Fruit fly (Drosophila melanogaster) whole organism, embryonic: Measurements from ENCODE around the gene CG32278.

ENCODE experiments used
- ATbp ChIP-seq: fragments of 200-800 bp; sonication (Bioruptor generic); optimal IDR thresholded peaks from 2 replicates; lab custom pipeline; 2017; ENCODE audit warnings: missing biosample characterization, mild to moderate bottlenecking, missing genetic modification characterization, missing genetic modification reagents
- CG10565 ChIP-seq: fragments of 200-800 bp; sonication (Bioruptor generic); optimal IDR thresholded peaks from 3 replicates; lab custom pipeline; 2016; ENCODE audit warnings: missing biosample characterization, mild to moderate bottlenecking, missing genetic modification characterization
- CG12071 ChIP-seq: fragments of 200-800 bp; sonication (Bioruptor generic); optimal IDR thresholded peaks from 3 replicates; lab custom pipeline; 2018; ENCODE audit warnings: missing biosample characterization, mild to moderate bottlenecking, missing genetic modification characterization
- CG13894 ChIP-seq: fragments of 200-800 bp; sonication (Bioruptor generic); optimal IDR thresholded peaks from 3 replicates; lab custom pipeline; 2018; ENCODE audit warnings: missing biosample characterization, mild to moderate bottlenecking, missing genetic modification characterization, moderate library complexity
- CG15011 ChIP-seq: fragments of 200-800 bp; sonication (Bioruptor generic); optimal IDR thresholded peaks from 3 replicates; lab custom pipeline; 2018; ENCODE audit warnings: missing biosample characterization, mild to moderate bottlenecking, missing genetic modification characterization
- CG1603 ChIP-seq: fragments of 200-800 bp; sonication (Bioruptor generic); optimal IDR thresholded peaks from 2 replicates; lab custom pipeline; 2019; ENCODE audit warnings: missing biosample characterization, mild to moderate bottlenecking, missing genetic modification characterization, moderate library complexity
- CG17568 ChIP-seq: fragments of 200-800 bp; sonication (Bioruptor generic); optimal IDR thresholded peaks from 2 replicates; lab custom pipeline; 2018; ENCODE audit warnings: missing biosample characterization, mild to moderate bottlenecking, missing genetic modification characterization, moderate library complexity
- CG1792 ChIP-seq: fragments of 200-800 bp; sonication (Bioruptor generic); optimal IDR thresholded peaks from 2 replicates; lab custom pipeline; 2016; ENCODE audit warnings: missing biosample characterization, missing genetic modification characterization
- CG1832 ChIP-seq: fragments of 200-800 bp; sonication (Bioruptor generic); optimal IDR thresholded peaks from 2 replicates; lab custom pipeline; 2017; ENCODE audit warnings: missing biosample characterization, mild to moderate bottlenecking, missing genetic modification characterization, inconsistent platforms
- CG30403 ChIP-seq: fragments of 200-800 bp; sonication (Bioruptor generic); optimal IDR thresholded peaks from 3 replicates; lab custom pipeline; 2016; ENCODE audit warnings: missing biosample characterization, missing genetic modification characterization
- CG31224 ChIP-seq: fragments of 200-800 bp; sonication (Bioruptor generic); IDR thresholded peaks from 2 replicates; pipeline ENCODE4 v1.3.6; 2022; ENCODE audit warnings: missing biosample characterization, missing genetic modification characterization
- CG3163 ChIP-seq: fragments of 200-800 bp; sonication (Bioruptor generic); optimal IDR thresholded peaks from 3 replicates; lab custom pipeline; 2016; ENCODE audit warnings: missing biosample characterization, missing genetic modification characterization
- CG34224 ChIP-seq: fragments of 200-800 bp; sonication (Bioruptor generic); IDR thresholded peaks from 3 replicates; pipeline ENCODE4 v1.3.6; 2022; ENCODE audit warnings: missing biosample characterization, missing genetic modification characterization; ENCODE audit not compliant: partially characterized antibody
- CG34376 ChIP-seq: fragments of 200-800 bp; sonication (Bioruptor generic); optimal IDR thresholded peaks from 2 replicates; lab custom pipeline; 2018; ENCODE audit warnings: missing biosample characterization, mild to moderate bottlenecking, missing genetic modification characterization
- CG34422 ChIP-seq: fragments of 200-800 bp; sonication (Bioruptor generic); IDR thresholded peaks from 3 replicates; pipeline ENCODE4 v1.3.6; 2022; ENCODE audit warnings: missing biosample characterization, missing genetic modification characterization
- CkIIα-i1 ChIP-seq: fragments of 200-800 bp; sonication (Bioruptor generic); IDR thresholded peaks from 2 replicates; pipeline ENCODE4 v1.3.6; 2022; ENCODE audit warnings: missing biosample characterization, missing genetic modification characterization
- Drgx ChIP-seq: fragments of 200-800 bp; sonication (Bioruptor generic); IDR thresholded peaks from 2 replicates; pipeline ENCODE4 v1.3.6; 2022; ENCODE audit warnings: missing biosample characterization, missing genetic modification characterization
- Ets97D ChIP-seq: fragments of 200-800 bp; sonication (Bioruptor generic); optimal IDR thresholded peaks from 3 replicates; lab custom pipeline; 2016; ENCODE audit warnings: missing biosample characterization, missing genetic modification characterization
- Fer1 ChIP-seq: fragments of 200-800 bp; sonication (Bioruptor generic); optimal IDR thresholded peaks from 2 replicates; lab custom pipeline; 2017; ENCODE audit warnings: missing biosample characterization, mild to moderate bottlenecking, missing genetic modification characterization
- Fer3 ChIP-seq: fragments of 200-800 bp; sonication (Bioruptor generic); optimal IDR thresholded peaks from 2 replicates; lab custom pipeline; 2018; ENCODE audit warnings: missing biosample characterization, mild to moderate bottlenecking, missing genetic modification characterization, moderate library complexity
- HLH4C ChIP-seq: fragments of 200-800 bp; sonication (Bioruptor generic); IDR thresholded peaks from 3 replicates; pipeline ENCODE4 v1.3.6; 2022; ENCODE audit warnings: missing biosample characterization, missing genetic modification characterization; ENCODE audit not compliant: partially characterized antibody
- HmgZ ChIP-seq: fragments of 200-800 bp; sonication (Bioruptor generic); optimal IDR thresholded peaks from 2 replicates; lab custom pipeline; 2018; ENCODE audit warnings: missing biosample characterization, mild to moderate bottlenecking, missing genetic modification characterization
- Hmr ChIP-seq: fragments of 200-800 bp; sonication (Bioruptor generic); optimal IDR thresholded peaks from 3 replicates; lab custom pipeline; 2017; ENCODE audit warnings: mild to moderate bottlenecking, missing biosample characterization, missing genetic modification reagents, missing genetic modification characterization
- Hr39 ChIP-seq: fragments of >200 bp; optimal IDR thresholded peaks from 2 replicates; lab custom pipeline; 2017
- Hr51 ChIP-seq, 2 experiments: fragments of 200-800 bp; sonication (Bioruptor generic); optimal IDR thresholded peaks; 2 replicates in 1 of 2; 3 replicates in 1 of 2; lab custom pipeline; 2016 to 2018; ENCODE audit warnings: missing biosample characterization in 2 of 2, missing genetic modification characterization in 2 of 2, mild to moderate bottlenecking in 1 of 2, moderate library complexity in 1 of 2
- Nf-YB ChIP-seq: fragments of 200-800 bp; sonication (Bioruptor generic); optimal IDR thresholded peaks from 3 replicates; lab custom pipeline; 2019; ENCODE audit warnings: missing biosample characterization, mild to moderate bottlenecking, missing genetic modification characterization, moderate library complexity
- Sox102F ChIP-seq: fragments of 200-800 bp; sonication (Bioruptor generic); optimal IDR thresholded peaks from 2 replicates; lab custom pipeline; 2018; ENCODE audit warnings: missing biosample characterization, mild to moderate bottlenecking, missing genetic modification characterization, moderate library complexity
- Sry-β ChIP-seq: fragments of 200-800 bp; sonication (Bioruptor generic); optimal IDR thresholded peaks from 2 replicates; lab custom pipeline; 2018; ENCODE audit warnings: missing biosample characterization, mild to moderate bottlenecking, missing genetic modification characterization, moderate library complexity
- TFAM ChIP-seq: fragments of 200-800 bp; sonication (Bioruptor generic); optimal IDR thresholded peaks from 2 replicates; lab custom pipeline; 2017; ENCODE audit warnings: missing biosample characterization, missing genetic modification characterization, inconsistent platforms
- Xbp1 ChIP-seq: fragments of 200-800 bp; sonication (Bioruptor generic); optimal IDR thresholded peaks from 3 replicates; lab custom pipeline; 2016; ENCODE audit warnings: missing biosample characterization, mild to moderate bottlenecking, missing genetic modification characterization
- Xrp1 ChIP-seq: fragments of 200-800 bp; sonication (Bioruptor generic); IDR thresholded peaks from 2 replicates; pipeline ENCODE4 v1.3.6; 2022; ENCODE audit warnings: missing biosample characterization, missing genetic modification characterization
- bab2 ChIP-seq: fragments of 200-800 bp; sonication (Bioruptor generic); optimal IDR thresholded peaks from 2 replicates; lab custom pipeline; 2016; ENCODE audit warnings: missing biosample characterization, missing genetic modification characterization
- chm ChIP-seq: fragments of 200-800 bp; sonication (Bioruptor generic); IDR thresholded peaks from 2 replicates; pipeline ENCODE4 v1.3.6; 2022; ENCODE audit warnings: missing biosample characterization, missing genetic modification characterization
- crol ChIP-seq: fragments of 200-800 bp; sonication (Bioruptor generic); IDR thresholded peaks from 2 replicates; pipeline ENCODE4 v1.3.6; 2022; ENCODE audit warnings: missing biosample characterization, missing genetic modification characterization
- danr ChIP-seq: fragments of 200-800 bp; sonication (Bioruptor generic); IDR thresholded peaks from 2 replicates; pipeline ENCODE4 v1.3.6; 2022; ENCODE audit warnings: missing biosample characterization, missing genetic modification characterization
- gsb-n ChIP-seq: fragments of 200-800 bp; sonication (Bioruptor generic); optimal IDR thresholded peaks from 3 replicates; lab custom pipeline; 2018; ENCODE audit warnings: missing biosample characterization, mild to moderate bottlenecking, missing genetic modification characterization
- ind ChIP-seq: fragments of 200-800 bp; sonication (Bioruptor generic); optimal IDR thresholded peaks from 3 replicates; lab custom pipeline; 2016; ENCODE audit warnings: missing biosample characterization, missing genetic modification characterization
- lab ChIP-seq: fragments of 200-800 bp; sonication (Bioruptor generic); optimal IDR thresholded peaks from 3 replicates; lab custom pipeline; 2017; ENCODE audit warnings: missing biosample characterization, missing genetic modification characterization, mild to moderate bottlenecking, moderate library complexity, missing genetic modification reagents
- mam ChIP-seq: fragments of 200-800 bp; sonication (Bioruptor generic); optimal IDR thresholded peaks from 3 replicates; lab custom pipeline; 2016; ENCODE audit warnings: missing biosample characterization, missing genetic modification characterization
- run ChIP-seq: fragments of 200-800 bp; sonication (Bioruptor generic); optimal IDR thresholded peaks from 3 replicates; lab custom pipeline; 2018; ENCODE audit warnings: missing biosample characterization, mild to moderate bottlenecking, missing genetic modification characterization
- sd ChIP-seq: fragments of 200-800 bp; sonication (Bioruptor generic); optimal IDR thresholded peaks from 3 replicates; lab custom pipeline; 2018; ENCODE audit warnings: missing biosample characterization, mild to moderate bottlenecking, missing genetic modification characterization, moderate library complexity
- sna ChIP-seq: fragments of 200-800 bp; sonication (Bioruptor generic); IDR thresholded peaks from 2 replicates; pipeline ENCODE4 v1.3.6; 2022; ENCODE audit warnings: missing biosample characterization, missing genetic modification characterization; ENCODE audit not compliant: partially characterized antibody
- trh ChIP-seq: fragments of 200-800 bp; sonication (Bioruptor generic); optimal IDR thresholded peaks from 2 replicates; lab custom pipeline; 2016; ENCODE audit warnings: missing biosample characterization, missing genetic modification characterization
- ttk ChIP-seq: fragments of 200-800 bp; sonication (Bioruptor generic); IDR thresholded peaks from 2 replicates; pipeline ENCODE4 v2.1.2; 2022; ENCODE audit warnings: missing biosample characterization, missing genetic modification characterization
- usp ChIP-seq: fragments of >200 bp; optimal IDR thresholded peaks from 2 replicates; lab custom pipeline; 2017; ENCODE audit warnings: missing biosample characterization, missing genetic modification characterization
- wdn ChIP-seq: fragments of 200-800 bp; sonication (Bioruptor generic); IDR thresholded peaks from 2 replicates; pipeline ENCODE4 v1.3.6; 2022; ENCODE audit warnings: missing biosample characterization, missing genetic modification characterization
- wek ChIP-seq: fragments of 200-800 bp; sonication (Bioruptor generic); optimal IDR thresholded peaks from 3 replicates; lab custom pipeline; 2018; ENCODE audit warnings: missing biosample characterization, mild to moderate bottlenecking, missing genetic modification characterization, moderate library complexity

CG32278 gene

DNA sequence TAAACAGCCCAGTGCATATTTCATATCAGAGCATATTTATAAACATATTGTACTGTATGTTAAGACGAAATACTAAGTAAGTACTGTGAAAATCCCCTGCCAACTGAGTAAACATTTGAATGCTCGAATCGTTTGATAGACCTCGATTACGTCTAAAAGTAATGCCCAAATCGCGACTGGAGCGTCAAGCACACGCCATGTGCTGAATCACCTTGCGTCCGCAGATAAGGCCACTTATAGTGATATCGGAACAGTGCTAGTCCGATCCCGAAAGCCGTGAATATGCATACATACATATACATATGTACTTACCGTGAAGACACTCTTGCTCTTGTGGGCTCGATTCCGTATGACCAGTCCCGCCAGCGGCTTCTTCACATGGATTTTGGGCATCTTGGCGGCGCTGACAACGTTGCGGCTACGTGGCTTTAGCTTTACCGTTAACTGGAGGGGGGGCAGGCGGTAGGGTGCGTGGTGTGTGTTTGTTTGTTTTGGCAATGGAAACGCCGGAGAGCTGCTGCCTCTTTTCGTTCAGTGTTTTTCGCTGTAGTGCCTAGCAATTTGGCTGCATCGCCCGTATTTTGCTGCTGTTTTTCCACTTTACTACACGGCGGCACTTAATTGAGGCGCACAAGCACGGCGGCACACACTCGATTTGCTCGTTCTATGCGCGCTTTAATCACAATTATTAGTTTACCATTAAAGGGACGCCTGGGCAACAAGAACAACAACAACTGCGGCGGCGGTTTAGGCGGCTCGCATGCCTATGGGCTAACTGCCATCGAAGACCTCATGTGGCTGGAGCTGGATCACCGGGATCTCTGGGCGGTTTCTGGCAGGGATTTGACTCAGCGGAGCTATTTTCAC is 26.3 kb upstream of the CG32278 start (continued):
- TF ChIP-seq CG31224 (GFP tag; lab: Robert Waterston, UW) (no peak), HLH4C (GFP tag; lab: Robert Waterston, UW) (0 out of 3 replicates have a peak, but pooled peaks have one; percentile 16), Hmr (GFP tag; lab: Kevin White, UChicago) (peak; percentile 16), danr (GFP tag; lab: Robert Waterston, UW) (no peak), CG34376 (peak; percentile 78), chm (0 out of 2 replicates have a peak, but pooled peaks have one; percentile 14), Nf-YB (no peak), crol (GFP tag; lab: Robert Waterston, UW) (peak; percentile 47; the same call in 1 of the 2 replicates), Fer1 (GFP tag; lab: Kevin White, UChicago) (no peak), HmgZ (peak; percentile 5), Ets97D (GFP tag; lab: Kevin White, UChicago) (no peak), lab (GFP tag; lab: Kevin White, UChicago) (peak; percentile 8), mam (GFP tag; lab: Kevin White, UChicago) (no peak), CG13894 (tag; lab: Kevin White, UChicago) (peak; percentile 19), Drgx (GFP tag; lab: Robert Waterston, UW) (no peak), usp (GFP tag; lab: Kevin White, UChicago) (no peak)
- TF ChIP-seq, all 482 proteins: peak for 33

- TF ChIP-seq CkIIα-i1 (GFP tag; lab: Robert Waterston, UW) (no peak), Hmr (GFP tag; lab: Kevin White, UChicago) (no peak), usp (GFP tag; lab: Kevin White, UChicago) (no peak), trh (GFP tag; lab: Kevin White, UChicago) (no peak), run (no peak), CG34224 (GFP tag; lab: Robert Waterston, UW) (no peak), CG12071 (GFP tag; lab: Kevin White, UChicago) (no peak), sd (tag; lab: Kevin White, UChicago) (no peak), CG34422 (GFP tag; lab: Robert Waterston, UW) (0 out of 3 replicates have a peak, but pooled peaks have one; percentile 39), Xrp1 (GFP tag; lab: Robert Waterston, UW) (peak; percentile 17; the same call in 1 of the 2 replicates), CG3163 (GFP tag; lab: Kevin White, UChicago) (no peak), Xbp1 (GFP tag; lab: Kevin White, UChicago) (peak; percentile 34), ind (GFP tag; lab: Kevin White, UChicago) (no peak), Sox102F (GFP tag; lab: Kevin White, UChicago) (no peak), gsb-n (no peak), wek (GFP tag; lab: Kevin White, UChicago) (no peak), CG1832 (no peak), bab2 (GFP tag; lab: Kevin White, UChicago) (no peak), CG1792 (GFP tag; lab: Kevin White, UChicago) (no peak), CG17568 (GFP tag; lab: Kevin White, UChicago) (no peak), ttk (no peak), CG10565 (GFP tag; lab: Kevin White, UChicago) (no peak), wdn (GFP tag; lab: Robert Waterston, UW) (no peak), CG15011 (GFP tag; lab: Kevin White, UChicago) (no peak), sna (GFP tag; lab: Robert Waterston, UW) (no peak), Hr39 (lab: Kevin White, UChicago) (no peak), TFAM (GFP tag; lab: Kevin White, UChicago) (no peak), CG1603 (tag; lab: Kevin White, UChicago) (peak; percentile 28), ATbp (GFP tag; lab: Kevin White, UChicago) (no peak), CG30403 (GFP tag; lab: Kevin White, UChicago) (peak; percentile 22), Hr51 (GFP tag; optimal IDR thresholded peaks at IDR 0.05; lab: Kevin White, UChicago) (peak in 1 of 2 experiments; percentile 14), Sry-β (no peak), Fer3 (tag; lab: Kevin White, UChicago) (peak; percentile 34)
Observed at dm6 chr3L:3143383-3143962, 25.6 kb upstream of the CG32278 start, which contains the start of the genes CG11537 and Alg2. TSS of gene CG11537 (minus strand) at chr3L:3143457. TSS of gene Alg2 (plus strand) at chr3L:3143808.
